Fruit fly (Drosophila melanogaster) whole organism, embryonic: ENCODE results near the gene CG42445.

Source experiments
- Ada2b ChIP-seq: fragments of 200-800 bp; sonication (Bioruptor generic); IDR thresholded peaks from 2 replicates; pipeline ENCODE4 v1.3.6; 2022; ENCODE audit warnings: missing biosample characterization, missing genetic modification characterization
- Atf3 ChIP-seq: fragments of 200-800 bp; sonication (Bioruptor generic); optimal IDR thresholded peaks from 3 replicates; lab custom pipeline; 2016; ENCODE audit warnings: missing biosample characterization, missing genetic modification characterization
- Atf6 ChIP-seq: fragments of 200-800 bp; sonication (Bioruptor generic); IDR thresholded peaks from 2 replicates; pipeline ENCODE4 v1.3.6; 2022; ENCODE audit warnings: missing biosample characterization, missing genetic modification characterization
- B-H1 ChIP-seq: fragments of 200-800 bp; sonication (Bioruptor generic); IDR thresholded peaks from 3 replicates; pipeline ENCODE4 v1.3.6; 2022; ENCODE audit warnings: missing biosample characterization, missing genetic modification characterization
- Bgb ChIP-seq: fragments of 200-800 bp; sonication (Bioruptor generic); IDR thresholded peaks from 2 replicates; pipeline ENCODE4 v1.3.6; 2022; ENCODE audit warnings: missing biosample characterization, missing genetic modification characterization; ENCODE audit not compliant: partially characterized antibody
- CG1024 ChIP-seq: fragments of 200-800 bp; sonication (Bioruptor generic); IDR thresholded peaks from 2 replicates; pipeline ENCODE4 v1.3.6; 2022; ENCODE audit warnings: missing biosample characterization, missing genetic modification characterization
- CG10979 ChIP-seq: fragments of 200-800 bp; sonication (Bioruptor generic); optimal IDR thresholded peaks from 2 replicates; lab custom pipeline; 2018; ENCODE audit warnings: missing biosample characterization, mild to moderate bottlenecking, missing genetic modification characterization, moderate library complexity
- CG11085 ChIP-seq: fragments of 200-800 bp; sonication (Bioruptor generic); IDR thresholded peaks from 2 replicates; pipeline ENCODE4 v1.3.6; 2022; ENCODE audit warnings: missing biosample characterization, missing genetic modification characterization
- CG11695 ChIP-seq: fragments of 200-800 bp; sonication (Bioruptor generic); IDR thresholded peaks from 3 replicates; pipeline ENCODE4 v1.3.6; 2022; ENCODE audit warnings: missing biosample characterization, missing genetic modification characterization
- CG11696 ChIP-seq: fragments of 200-800 bp; sonication (Bioruptor generic); IDR thresholded peaks from 2 replicates; pipeline ENCODE4 v1.3.6; 2022; ENCODE audit warnings: missing biosample characterization, missing genetic modification characterization
- CG2116 ChIP-seq: fragments of 200-800 bp; sonication (Bioruptor generic); optimal IDR thresholded peaks from 3 replicates; lab custom pipeline; 2018; ENCODE audit warnings: missing biosample characterization, mild to moderate bottlenecking, missing genetic modification characterization
- CG2120 ChIP-seq: fragments of 200-800 bp; sonication (Bioruptor generic); optimal IDR thresholded peaks from 3 replicates; lab custom pipeline; 2016; ENCODE audit warnings: missing biosample characterization, missing genetic modification characterization
- CG30431 ChIP-seq: fragments of 200-800 bp; sonication (Bioruptor generic); optimal IDR thresholded peaks from 2 replicates; lab custom pipeline; 2017; ENCODE audit warnings: missing biosample characterization, missing genetic modification characterization
- CG4820 ChIP-seq: fragments of 200-800 bp; sonication (Bioruptor generic); optimal IDR thresholded peaks from 3 replicates; lab custom pipeline; 2016; ENCODE audit warnings: missing biosample characterization, missing genetic modification characterization
- CG8478 ChIP-seq: fragments of >200 bp; optimal IDR thresholded peaks from 2 replicates; lab custom pipeline; 2018
- CG9876 ChIP-seq: fragments of 200-800 bp; sonication (Bioruptor generic); optimal IDR thresholded peaks from 2 replicates; lab custom pipeline; 2016; ENCODE audit warnings: missing biosample characterization, missing genetic modification characterization
- Camta ChIP-seq: fragments of 200-800 bp; sonication (Bioruptor generic); optimal IDR thresholded peaks from 2 replicates; lab custom pipeline; 2016; ENCODE audit warnings: missing biosample characterization, missing genetic modification characterization
- Dbx ChIP-seq: fragments of 200-800 bp; sonication (Bioruptor generic); IDR thresholded peaks from 3 replicates; pipeline ENCODE4 v1.3.6; 2022; ENCODE audit warnings: missing biosample characterization, missing genetic modification characterization
- Deaf1 ChIP-seq: fragments of 200-800 bp; optimal IDR thresholded peaks from 3 replicates; lab custom pipeline; 2019; ENCODE audit warnings: missing biosample characterization, mild to moderate bottlenecking, missing genetic modification characterization, moderate library complexity
- Dek ChIP-seq: fragments of 200-800 bp; sonication (Bioruptor generic); optimal IDR thresholded peaks from 3 replicates; lab custom pipeline; 2019; ENCODE audit warnings: missing biosample characterization, mild to moderate bottlenecking, missing genetic modification characterization, moderate library complexity
- Dip3 ChIP-seq: fragments of 200-800 bp; sonication (Bioruptor generic); optimal IDR thresholded peaks from 3 replicates; lab custom pipeline; 2016; ENCODE audit warnings: missing biosample characterization, missing genetic modification characterization
- Doc2 ChIP-seq: fragments of 200-800 bp; sonication (Bioruptor generic); IDR thresholded peaks from 2 replicates; pipeline ENCODE4 v1.3.6; 2022; ENCODE audit warnings: missing biosample characterization, missing genetic modification characterization
- Ets65A ChIP-seq: fragments of 200-800 bp; sonication (Bioruptor generic); peaks from one replicate; lab custom pipeline; 2016; ENCODE audit warnings: missing biosample characterization, missing genetic modification characterization
- HHEX ChIP-seq: fragments of 200-800 bp; sonication (Bioruptor generic); optimal IDR thresholded peaks from 3 replicates; lab custom pipeline; 2017; ENCODE audit warnings: missing biosample characterization, mild to moderate bottlenecking, missing genetic modification characterization, missing genetic modification reagents
- HLH54F ChIP-seq: fragments of 200-800 bp; sonication (Bioruptor generic); optimal IDR thresholded peaks from 3 replicates; lab custom pipeline; 2016; ENCODE audit warnings: missing biosample characterization, missing genetic modification characterization
- Hand ChIP-seq: fragments of 200-800 bp; sonication (Bioruptor generic); optimal IDR thresholded peaks from 2 replicates; lab custom pipeline; 2017; ENCODE audit warnings: mild to moderate bottlenecking, missing biosample characterization, missing genetic modification reagents, missing genetic modification characterization
- Lim3 ChIP-seq: fragments of 200-800 bp; sonication (Bioruptor generic); IDR thresholded peaks from 2 replicates; pipeline ENCODE4 v1.3.6; 2022; ENCODE audit warnings: missing biosample characterization, missing genetic modification characterization
- Med ChIP-seq: fragments of 200-800 bp; sonication (Bioruptor generic); peaks from one replicate; lab custom pipeline; 2016; ENCODE audit warnings: missing biosample characterization, missing genetic modification characterization, mild to moderate bottlenecking, inconsistent platforms, moderate library complexity
- Oli ChIP-seq: fragments of 200-800 bp; sonication (Bioruptor generic); optimal IDR thresholded peaks from 2 replicates; lab custom pipeline; 2018; ENCODE audit warnings: missing biosample characterization, mild to moderate bottlenecking, missing genetic modification characterization, moderate library complexity
- Pdp1 ChIP-seq, 2 experiments: fragments of 200-800 bp; sonication (Bioruptor generic); optimal IDR thresholded peaks; 3 replicates each; lab custom pipeline; 2016; ENCODE audit warnings: missing biosample characterization in 2 of 2, missing genetic modification characterization in 2 of 2, mild to moderate bottlenecking in 1 of 2, moderate library complexity in 1 of 2
- Poxn ChIP-seq: fragments of 200-800 bp; sonication (Bioruptor generic); IDR thresholded peaks from 2 replicates; pipeline ENCODE4 v1.3.6; 2022; ENCODE audit warnings: missing biosample characterization, missing genetic modification characterization
- amos ChIP-seq: fragments of 200-800 bp; sonication (Bioruptor generic); IDR thresholded peaks from 2 replicates; pipeline ENCODE4 v1.3.6; 2022; ENCODE audit warnings: missing biosample characterization, missing genetic modification characterization; ENCODE audit not compliant: partially characterized antibody
- corto ChIP-seq: fragments of 200-800 bp; sonication (Bioruptor generic); optimal IDR thresholded peaks from 2 replicates; lab custom pipeline; 2016; ENCODE audit warnings: missing biosample characterization, mild to moderate bottlenecking, missing genetic modification characterization, moderate library complexity
- dysf ChIP-seq: fragments of 200-800 bp; sonication (Bioruptor generic); IDR thresholded peaks from 3 replicates; pipeline ENCODE4 v1.3.6; 2022; ENCODE audit warnings: missing biosample characterization, missing genetic modification characterization
- eve ChIP-seq, 2 experiments: fragments of >200 bp; optimal IDR thresholded peaks; 2 replicates each; lab custom pipeline; 2017; ENCODE audit warnings: missing biosample characterization in 2 of 2, missing genetic modification characterization in 2 of 2
- gcm ChIP-seq: fragments of 200-800 bp; sonication (Bioruptor generic); optimal IDR thresholded peaks from 2 replicates; lab custom pipeline; 2019; ENCODE audit warnings: missing biosample characterization, mild to moderate bottlenecking, missing genetic modification characterization, moderate library complexity
- hb ChIP-seq: fragments of 200-800 bp; sonication (Bioruptor generic); IDR thresholded peaks from 3 replicates; pipeline ENCODE4 v1.3.6; 2022; ENCODE audit warnings: missing biosample characterization, missing genetic modification characterization; ENCODE audit not compliant: partially characterized antibody
- hkb ChIP-seq, 2 experiments: fragments of 200-800 bp in 1 of 2; fragments of >200 bp in 1 of 2; sonication (Bioruptor generic) in 1 of 2; IDR thresholded peaks in 1 of 2; optimal IDR thresholded peaks in 1 of 2; 2 replicates each; pipeline versions ENCODE4 v1.3.6 to Lab custom; 2017 to 2022; ENCODE audit warnings: missing biosample characterization in 1 of 2, missing genetic modification characterization in 1 of 2
- nerfin-2 ChIP-seq: fragments of 200-800 bp; sonication (Bioruptor generic); IDR thresholded peaks from 2 replicates; pipeline ENCODE4 v1.3.6; 2022; ENCODE audit warnings: missing biosample characterization, missing genetic modification characterization; ENCODE audit not compliant: partially characterized antibody
- peb ChIP-seq: fragments of 200-800 bp; sonication (Bioruptor generic); IDR thresholded peaks from 2 replicates; pipeline ENCODE4 v1.3.6; 2022; ENCODE audit warnings: missing biosample characterization, missing genetic modification characterization
- row ChIP-seq: fragments of 200-800 bp; sonication (Bioruptor generic); IDR thresholded peaks from 3 replicates; pipeline ENCODE4 v1.3.6; 2022; ENCODE audit warnings: missing biosample characterization, missing genetic modification characterization
- scrt ChIP-seq: fragments of 200-800 bp; sonication (Bioruptor generic); optimal IDR thresholded peaks from 2 replicates; lab custom pipeline; 2018; ENCODE audit warnings: missing biosample characterization, mild to moderate bottlenecking, missing genetic modification characterization, moderate library complexity
- sd ChIP-seq: fragments of 200-800 bp; sonication (Bioruptor generic); optimal IDR thresholded peaks from 3 replicates; lab custom pipeline; 2018; ENCODE audit warnings: missing biosample characterization, mild to moderate bottlenecking, missing genetic modification characterization, moderate library complexity
- shn ChIP-seq: fragments of 200-800 bp; sonication (Bioruptor generic); optimal IDR thresholded peaks from 3 replicates; lab custom pipeline; 2016; ENCODE audit warnings: missing biosample characterization, missing genetic modification characterization
- stwl ChIP-seq: fragments of 200-800 bp; sonication (Bioruptor generic); optimal IDR thresholded peaks from 3 replicates; lab custom pipeline; 2018; ENCODE audit warnings: missing biosample characterization, mild to moderate bottlenecking, missing genetic modification characterization, moderate library complexity
- wdn ChIP-seq: fragments of 200-800 bp; sonication (Bioruptor generic); IDR thresholded peaks from 2 replicates; pipeline ENCODE4 v1.3.6; 2022; ENCODE audit warnings: missing biosample characterization, missing genetic modification characterization
- zf30C ChIP-seq: fragments of 200-800 bp; sonication (Bioruptor generic); optimal IDR thresholded peaks from 3 replicates; lab custom pipeline; 2018; ENCODE audit warnings: missing biosample characterization, mild to moderate bottlenecking, missing genetic modification characterization
- zfh1 ChIP-seq: fragments of 200-800 bp; sonication (Bioruptor generic); IDR thresholded peaks from 3 replicates; pipeline ENCODE4 v1.3.6; 2022; ENCODE audit warnings: missing biosample characterization, missing genetic modification characterization

CG42445 gene

DNA sequence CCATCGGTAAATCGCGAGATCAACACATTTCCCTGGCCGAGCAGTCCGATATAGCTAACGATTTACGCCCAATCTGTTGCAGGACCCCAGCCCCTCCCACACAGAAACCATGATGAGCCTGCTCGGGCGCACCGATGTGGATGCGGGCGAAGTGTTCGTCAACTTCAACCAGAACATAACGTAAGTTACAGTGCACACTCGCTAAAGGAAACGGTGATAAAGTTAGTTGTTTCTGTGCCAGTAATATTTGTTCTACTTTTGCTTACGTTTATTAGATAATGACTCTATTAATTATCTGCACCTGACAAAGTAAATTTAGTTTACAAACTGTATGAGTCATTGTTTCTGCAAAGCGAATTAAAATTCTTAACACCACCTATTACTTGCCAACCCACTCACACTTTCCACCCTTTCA lies 28.7 kb upstream of the CG42445 start (continued):
- TF ChIP-seq CG1024 (GFP tag; lab: Robert Waterston, UW) (no peak), Ets65A (peak; percentile 46), Dbx (GFP tag; lab: Robert Waterston, UW) (no peak), CG9876 (GFP tag; lab: Kevin White, UChicago) (no peak), peb (no peak), zfh1 (0 out of 3 replicates have a peak, but pooled peaks have one; percentile 13), CG2120 (GFP tag; lab: Kevin White, UChicago) (no peak), hb (GFP tag; lab: Robert Waterston, UW) (no peak), nerfin-2 (GFP tag; lab: Robert Waterston, UW) (peak; percentile 21; the same call in 1 of the 2 replicates), dysf (GFP tag; lab: Robert Waterston, UW) (peak; percentile 33; the same call in 2 of the 3 replicates), hkb (optimal IDR thresholded peaks at IDR 0.05; lab: Kevin White, UChicago) (no peak), hkb (GFP tag; IDR thresholded peaks at IDR 0.05; lab: Robert Waterston, UW) (peak; percentile 20; the same call in 1 of the 2 replicates), Med (GFP tag; lab: Kevin White, UChicago) (peak; percentile 79), wdn (no peak), row (GFP tag; lab: Robert Waterston, UW) (peak; percentile 34; the same call in 2 of the 3 replicates), Pdp1 (GFP tag; optimal IDR thresholded peaks at IDR 0.05; lab: Kevin White, UChicago) (peak in 1 of 2 experiments; percentile 20), CG10979 (tag; lab: Kevin White, UChicago) (no peak)

DNA sequence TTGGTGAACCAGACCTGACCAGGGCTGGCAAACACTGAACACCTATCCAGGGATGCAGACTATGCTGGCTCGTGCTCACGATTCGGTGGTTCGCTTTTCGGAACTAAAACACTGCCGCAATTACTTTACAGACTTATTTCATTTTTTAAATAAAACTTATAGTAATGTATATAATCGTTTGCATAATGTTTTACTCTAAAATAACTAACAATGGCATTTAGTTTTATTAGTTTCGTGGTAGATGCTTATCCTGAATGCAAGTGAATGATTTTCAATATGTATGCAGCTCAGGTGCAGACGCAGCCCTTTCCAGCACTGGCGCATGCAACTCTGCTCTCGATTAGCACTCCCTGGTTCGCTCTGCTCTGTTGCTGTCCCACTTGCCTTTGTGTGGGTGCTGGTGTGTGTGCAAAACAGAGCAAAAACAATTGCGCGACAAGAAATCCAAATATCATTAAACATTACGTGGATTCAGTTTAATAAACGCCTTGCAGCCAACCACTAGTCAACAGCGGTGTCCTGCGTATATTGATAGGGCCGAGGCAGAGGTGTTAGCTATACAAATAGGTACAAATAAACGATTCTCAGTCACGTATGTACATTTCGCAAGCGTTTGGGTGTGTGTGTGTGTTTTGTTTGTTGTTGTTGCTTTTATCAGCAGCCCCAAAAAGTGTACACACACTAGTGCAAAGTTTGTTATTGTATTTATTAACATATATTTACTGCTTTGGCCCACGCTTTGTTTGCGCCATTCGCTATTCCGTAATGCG lies 28.1 kb upstream of the CG42445 start, which contains the start of the genes ERR and Atg18a:
Gene ERR, minus strand, starts transcription at position 45 of the 770 bp plus-strand sequence.
Gene Atg18a, plus strand, starts transcription at position 231 of the 770 bp plus-strand sequence.
- TF ChIP-seq CG30431 (peak; percentile 74), B-H1 (GFP tag; lab: Robert Waterston, UW) (peak; percentile 82), Atf6 (GFP tag; lab: Robert Waterston, UW) (peak; percentile 86), Bgb (GFP tag; lab: Robert Waterston, UW) (peak; percentile 34; the same call in 1 of the 2 replicates), stwl (tag; lab: Kevin White, UChicago) (peak; percentile 98), CG11696 (GFP tag; lab: Robert Waterston, UW) (0 out of 2 replicates have a peak, but pooled peaks have one; percentile 13), HLH54F (GFP tag; lab: Kevin White, UChicago) (peak; percentile 88), Doc2 (GFP tag; lab: Robert Waterston, UW) (peak; percentile 77; the same call in 1 of the 2 replicates), CG8478 (peak; percentile 76), CG2116 (GFP tag; lab: Kevin White, UChicago) (peak; percentile 99), amos (GFP tag; lab: Robert Waterston, UW) (peak; percentile 65), HHEX (GFP tag; lab: Kevin White, UChicago) (peak; percentile 11), shn (GFP tag; lab: Kevin White, UChicago) (peak; percentile 82), Hand (GFP tag; lab: Kevin White, UChicago) (peak; percentile 17), zf30C (GFP tag; lab: Kevin White, UChicago) (no peak), Dek (tag; lab: Kevin White, UChicago) (peak; percentile 87), gcm (GFP tag; lab: Kevin White, UChicago) (peak; percentile 49), scrt (GFP tag; lab: Kevin White, UChicago) (peak; percentile 73), Camta (peak; percentile 56), Deaf1 (tag; lab: Kevin White, UChicago) (peak; percentile 28), CG4820 (GFP tag; lab: Kevin White, UChicago) (peak; percentile 78), Med (GFP tag; lab: Kevin White, UChicago) (peak; percentile 97), CG11085 (GFP tag; lab: Robert Waterston, UW) (peak; percentile 88), eve (GFP tag; optimal IDR thresholded peaks at IDR 0.05; lab: Kevin White, UChicago) (no peak), Lim3 (peak; percentile 45; the same call in 1 of the 2 replicates), Dip3 (GFP tag; lab: Kevin White, UChicago) (peak; percentile 88), sd (tag; lab: Kevin White, UChicago) (no peak), CG11695 (GFP tag; lab: Robert Waterston, UW) (peak; percentile 70; the same call in 1 of the 3 replicates), Ada2b (GFP tag; lab: Robert Waterston, UW) (peak; percentile 78), Poxn (GFP tag; lab: Robert Waterston, UW) (peak; percentile 63), Atf3 (GFP tag; lab: Kevin White, UChicago) (peak; percentile 62), Oli (tag; lab: Kevin White, UChicago) (peak; percentile 80), corto (GFP tag; lab: Kevin White, UChicago) (peak; percentile 71)
